Worm (Caenorhabditis elegans): ENCODE results near the gene F19B6.1.

ce11 chrIV:12289149-12289548 lies 46.7 kb downstream of the F19B6.1 start, which contains the start of gene C42C1.9:
- TF ChIP-seq zag-1 (tag; optimal IDR thresholded peaks at IDR 0.05), result no peak
- TF ChIP-seq ama-1 (optimal IDR thresholded peaks at IDR 0.05), result no peak
- TF ChIP-seq nhr-41 (GFP tag; IDR thresholded peaks at IDR 0.05), result no peak
- TF ChIP-seq attf-4 (tag; optimal IDR thresholded peaks at IDR 0.05), result no peak
- no peak for TF ChIP-seq nhr-76 (tag; optimal IDR thresholded peaks at IDR 0.05)
- TF ChIP-seq Y5F2A.4 (GFP tag; optimal IDR thresholded peaks at IDR 0.05), result no peak
- no peak for TF ChIP-seq lir-3 (tag; optimal IDR thresholded peaks at IDR 0.05)

Measured in whole organism, L4 larva.